Worm (Caenorhabditis elegans) whole organism, late embryonic: ENCODE measurements around the gene D2089.3.

Experiments used
- C08G9.2 ChIP-seq: sonication (generic microtip); optimal IDR thresholded peaks from 2 replicates; lab custom pipeline; 2016; ENCODE audit warnings: mild to moderate bottlenecking, missing genetic modification characterization, moderate library complexity, missing compliant biosample characterization
- C38D4.7 ChIP-seq: fragments of 200-800 bp; sonication (Bioruptor generic); optimal IDR thresholded peaks from 2 replicates; lab custom pipeline; 2018; ENCODE audit warnings: mild to moderate bottlenecking, missing genetic modification characterization, moderate library complexity, missing compliant biosample characterization
- F13H6.1 ChIP-seq: sonication (generic microtip); optimal IDR thresholded peaks from 2 replicates; lab custom pipeline; 2016; ENCODE audit warnings: missing genetic modification characterization, missing compliant biosample characterization
- K02D7.2 ChIP-seq: sonication (generic microtip); optimal IDR thresholded peaks from 2 replicates; lab custom pipeline; 2017; ENCODE audit warnings: mild to moderate bottlenecking, missing genetic modification characterization, missing compliant biosample characterization
- K09A11.1 ChIP-seq: sonication (generic microtip); optimal IDR thresholded peaks from 2 replicates; lab custom pipeline; 2017; ENCODE audit warnings: antibody characterized with exemption, mild to moderate bottlenecking, missing genetic modification characterization, missing compliant biosample characterization; ENCODE audit not compliant: insufficient read depth
- T23F11.4 ChIP-seq: fragments of 200-800 bp; sonication (Bioruptor generic); optimal IDR thresholded peaks from 2 replicates; lab custom pipeline; 2018; ENCODE audit warnings: mild to moderate bottlenecking, missing genetic modification characterization, missing compliant biosample characterization
- ceh-19 ChIP-seq: fragments of 200-800 bp; sonication (Bioruptor generic); optimal IDR thresholded peaks from 2 replicates; lab custom pipeline; 2018; ENCODE audit warnings: mild to moderate bottlenecking, missing genetic modification characterization, missing compliant biosample characterization
- ceh-2 ChIP-seq: sonication (generic microtip); optimal IDR thresholded peaks from 2 replicates; lab custom pipeline; 2016; ENCODE audit warnings: missing genotype, missing genetic modification characterization, missing compliant biosample characterization
- ceh-22 ChIP-seq: sonication (generic microtip); optimal IDR thresholded peaks from 2 replicates; lab custom pipeline; 2017; ENCODE audit warnings: missing biosample characterization, missing genetic modification characterization
- ceh-24 ChIP-seq: sonication (generic microtip); optimal IDR thresholded peaks from 2 replicates; lab custom pipeline; 2016; ENCODE audit warnings: mild to moderate bottlenecking, missing genetic modification characterization, missing compliant biosample characterization
- ceh-30 ChIP-seq: fragments of 150-350 bp; optimal IDR thresholded peaks from 2 replicates; lab custom pipeline; 2014; ENCODE audit warnings: missing biosample characterization, missing genetic modification characterization
- ceh-31 ChIP-seq: sonication (generic microtip); optimal IDR thresholded peaks from 2 replicates; lab custom pipeline; 2016; ENCODE audit warnings: missing genetic modification characterization, missing compliant biosample characterization
- ceh-34 ChIP-seq: sonication (generic microtip); optimal IDR thresholded peaks from 2 replicates; lab custom pipeline; 2016; ENCODE audit warnings: mild to moderate bottlenecking, missing genetic modification characterization, missing compliant biosample characterization
- ceh-48 ChIP-seq: sonication (generic microtip); optimal IDR thresholded peaks from 2 replicates; lab custom pipeline; 2016; ENCODE audit warnings: missing genetic modification characterization, inconsistent platforms, missing compliant biosample characterization
- dve-1 ChIP-seq: sonication (generic microtip); optimal IDR thresholded peaks from 2 replicates; lab custom pipeline; 2017; ENCODE audit warnings: antibody characterized with exemption, mild to moderate bottlenecking, missing genetic modification characterization, missing compliant biosample characterization
- fax-1 ChIP-seq: sonication (generic microtip); optimal IDR thresholded peaks from 2 replicates; lab custom pipeline; 2016; ENCODE audit warnings: missing genotype, missing genetic modification characterization, missing compliant biosample characterization
- fkh-10 ChIP-seq: fragments of 150-350 bp; optimal IDR thresholded peaks from 2 replicates; lab custom pipeline; 2014; ENCODE audit warnings: missing biosample characterization, missing genetic modification reagents, missing genetic modification characterization
- hlh-13 ChIP-seq: fragments of 200-800 bp; sonication (Bioruptor generic); optimal IDR thresholded peaks from 2 replicates; lab custom pipeline; 2018; ENCODE audit warnings: mild to moderate bottlenecking, missing genetic modification characterization, missing compliant biosample characterization
- hlh-8 ChIP-seq: sonication (generic microtip); optimal IDR thresholded peaks from 2 replicates; lab custom pipeline; 2016; ENCODE audit warnings: missing genotype, missing genetic modification characterization, missing compliant biosample characterization
- lim-6 ChIP-seq: sonication (generic microtip); optimal IDR thresholded peaks from 2 replicates; lab custom pipeline; 2016; ENCODE audit warnings: missing genetic modification characterization, missing compliant biosample characterization
- madf-2 ChIP-seq: sonication (generic microtip); optimal IDR thresholded peaks from 2 replicates; lab custom pipeline; 2017; ENCODE audit warnings: missing genetic modification characterization, missing compliant biosample characterization
- mec-3 ChIP-seq: sonication (generic microtip); optimal IDR thresholded peaks from 2 replicates; lab custom pipeline; 2016; ENCODE audit warnings: borderline replicate concordance, missing genetic modification characterization, missing compliant biosample characterization
- nfya-1 ChIP-seq: sonication (generic microtip); optimal IDR thresholded peaks from 2 replicates; lab custom pipeline; 2017; ENCODE audit warnings: missing genetic modification characterization, mild to moderate bottlenecking, missing compliant biosample characterization, antibody characterized with exemption, moderate library complexity
- nhr-11 ChIP-seq: fragments of 150-350 bp; optimal IDR thresholded peaks from 2 replicates; lab custom pipeline; 2014; ENCODE audit warnings: missing biosample characterization, missing genetic modification characterization
- nhr-232 ChIP-seq: sonication (generic microtip); optimal IDR thresholded peaks from 2 replicates; lab custom pipeline; 2016; ENCODE audit warnings: missing genetic modification characterization, missing compliant biosample characterization
- pax-1 ChIP-seq: fragments of 150-350 bp; optimal IDR thresholded peaks from 2 replicates; lab custom pipeline; 2014; ENCODE audit warnings: missing biosample characterization, missing genetic modification characterization
- pha-2 ChIP-seq: sonication (generic microtip); optimal IDR thresholded peaks from 2 replicates; lab custom pipeline; 2017; ENCODE audit warnings: mild to moderate bottlenecking, missing genetic modification characterization, missing compliant biosample characterization
- pqm-1 ChIP-seq: sonication (generic microtip); optimal IDR thresholded peaks from 2 replicates; lab custom pipeline; 2016; ENCODE audit warnings: missing genetic modification characterization, missing compliant biosample characterization
- ref-2 ChIP-seq: sonication (generic microtip); optimal IDR thresholded peaks from 2 replicates; lab custom pipeline; 2016; ENCODE audit warnings: missing genetic modification characterization, missing compliant biosample characterization
- sdc-2 ChIP-seq: sonication (generic microtip); optimal IDR thresholded peaks from 2 replicates; lab custom pipeline; 2016; ENCODE audit warnings: missing genotype, missing genetic modification characterization, missing compliant biosample characterization
- sox-4 ChIP-seq: sonication (generic microtip); optimal IDR thresholded peaks from 2 replicates; lab custom pipeline; 2017; ENCODE audit warnings: mild to moderate bottlenecking, missing genetic modification characterization, inconsistent platforms, missing compliant biosample characterization
- tbx-2 ChIP-seq: sonication (generic microtip); optimal IDR thresholded peaks from 2 replicates; lab custom pipeline; 2016; ENCODE audit warnings: missing genetic modification characterization, missing compliant biosample characterization
- tbx-7 ChIP-seq: sonication (generic microtip); optimal IDR thresholded peaks from 2 replicates; lab custom pipeline; 2016; ENCODE audit warnings: missing genotype, missing genetic modification characterization, missing compliant biosample characterization
- ttx-3 ChIP-seq: sonication (generic microtip); optimal IDR thresholded peaks from 2 replicates; lab custom pipeline; 2016; ENCODE audit warnings: missing genetic modification reagents, missing genetic modification characterization, missing compliant biosample characterization
- unc-42 ChIP-seq: sonication (generic microtip); optimal IDR thresholded peaks from 2 replicates; lab custom pipeline; 2016; ENCODE audit warnings: missing genotype, missing genetic modification characterization, missing compliant biosample characterization
- unc-55 ChIP-seq: sonication (generic microtip); optimal IDR thresholded peaks from 2 replicates; lab custom pipeline; 2017; ENCODE audit warnings: missing biosample characterization, missing genetic modification reagents, missing genetic modification characterization
- unc-86 ChIP-seq: sonication (generic microtip); optimal IDR thresholded peaks from 2 replicates; lab custom pipeline; 2016; ENCODE audit warnings: missing genetic modification characterization, missing compliant biosample characterization
- zip-5 ChIP-seq: sonication (generic microtip); optimal IDR thresholded peaks from 2 replicates; lab custom pipeline; 2016; ENCODE audit warnings: missing genetic modification characterization, missing compliant biosample characterization

D2089.3 gene

ce11 chrII:10656395-10656794, 8.5 kb downstream of the D2089.3 start:
- no peak for TF ChIP-seq K09A11.1 (tag; lab: Kevin White, UChicago)
- TF ChIP-seq nhr-11: no peak
- TF ChIP-seq ceh-22 (tag; lab: Kevin White, UChicago): no peak
- no peak for TF ChIP-seq F13H6.1
- no peak for TF ChIP-seq nfya-1 (tag; lab: Kevin White, UChicago)
- no peak for TF ChIP-seq tbx-2 (tag; lab: Kevin White, UChicago)
- no peak for TF ChIP-seq C08G9.2 (tag; lab: Kevin White, UChicago)
- TF ChIP-seq ref-2 (tag; lab: Kevin White, UChicago): no peak
- TF ChIP-seq unc-55 (GFP tag; lab: Kevin White, UChicago): no peak
- no peak for TF ChIP-seq ceh-48 (tag; lab: Kevin White, UChicago)
- TF ChIP-seq sox-4: no peak
- no peak for TF ChIP-seq pqm-1
- TF ChIP-seq ceh-19: no peak
- TF ChIP-seq C38D4.7 (GFP tag; lab: Kevin White, UChicago): no peak
- TF ChIP-seq zip-5 (tag; lab: Kevin White, UChicago): no peak
- no peak for TF ChIP-seq unc-42
- no peak for TF ChIP-seq ttx-3 (tag; lab: Kevin White, UChicago)
- no peak for TF ChIP-seq lim-6 (tag; lab: Kevin White, UChicago)

- TF ChIP-seq T23F11.4 (GFP tag; lab: Kevin White, UChicago): no peak
- no peak for TF ChIP-seq hlh-13 (GFP tag; lab: Kevin White, UChicago)
- TF ChIP-seq pha-2: no peak
- TF ChIP-seq fkh-10: no peak
- no peak for TF ChIP-seq ttx-3 (tag; lab: Kevin White, UChicago)
- no peak for TF ChIP-seq nfya-1 (tag; lab: Kevin White, UChicago)
- TF ChIP-seq mec-3: no peak
These were observed 10.5 kb downstream of the D2089.3 start for ce11 chrII:10654435-10654834.

- TF ChIP-seq ceh-48 (tag; lab: Kevin White, UChicago) (no peak), madf-2 (no peak), ceh-31 (tag; lab: Kevin White, UChicago) (no peak), ceh-2 (tag; lab: Kevin White, UChicago) (no peak), tbx-7 (tag; lab: Kevin White, UChicago) (no peak), fax-1 (tag; lab: Kevin White, UChicago) (no peak), nhr-232 (tag; lab: Kevin White, UChicago) (no peak)
These were observed 11.4 kb downstream of the D2089.3 start for ce11 chrII:10653559-10653958.

- no peak for TF ChIP-seq K02D7.2
- peak; percentile 92 for TF ChIP-seq sdc-2 (tag; lab: Kevin White, UChicago)
These were observed 12.8 kb downstream of the D2089.3 start, which contains the start of gene nphp-1 for ce11 chrII:10652112-10652511. nphp-1 (minus strand) TSS chrII:10652256.

- TF ChIP-seq pha-2: no peak
- no peak for TF ChIP-seq lim-6 (tag; lab: Kevin White, UChicago)
- TF ChIP-seq hlh-8 (tag; lab: Kevin White, UChicago): no peak
- no peak for TF ChIP-seq C38D4.7 (GFP tag; lab: Kevin White, UChicago)
- no peak for TF ChIP-seq ceh-31 (tag; lab: Kevin White, UChicago)
- no peak for TF ChIP-seq dve-1 (tag; lab: Kevin White, UChicago)
- no peak for TF ChIP-seq fax-1 (tag; lab: Kevin White, UChicago)
- no peak for TF ChIP-seq unc-42
- no peak for TF ChIP-seq ceh-22 (tag; lab: Kevin White, UChicago)
- no peak for TF ChIP-seq sdc-2 (tag; lab: Kevin White, UChicago)
- TF ChIP-seq T23F11.4 (GFP tag; lab: Kevin White, UChicago): no peak
- no peak for TF ChIP-seq ceh-19
- no peak for TF ChIP-seq ceh-24 (tag; lab: Kevin White, UChicago)
- TF ChIP-seq ttx-3 (tag; lab: Kevin White, UChicago): no peak
- no peak for TF ChIP-seq K02D7.2
- TF ChIP-seq ceh-34 (tag; lab: Kevin White, UChicago): no peak
- TF ChIP-seq unc-86 (tag; lab: Kevin White, UChicago): no peak
- TF ChIP-seq pax-1 (tag; lab: Kevin White, UChicago): no peak
- no peak for TF ChIP-seq ceh-30 (tag; lab: Kevin White, UChicago)
These were observed 17.9 kb downstream of the D2089.3 start, which contains the start of gene M28.10 for ce11 chrII:10646901-10647566. M28.10 (plus strand) TSS chrII:10647516.
